Fruit fly (Drosophila melanogaster) whole organism, pupa: ENCODE measurements around the gene Or9a.

Experiments
- CG10348 ChIP-seq: fragments of 200-800 bp; sonication (Bioruptor generic); IDR thresholded peaks from 2 replicates; pipeline ENCODE4 v1.3.6; 2022; ENCODE audit warnings: missing biosample characterization, missing genetic modification characterization
- CG12605 ChIP-seq: fragments of 200-800 bp; sonication (Bioruptor generic); IDR thresholded peaks from 2 replicates; pipeline ENCODE4 v1.3.6; 2022; ENCODE audit warnings: missing biosample characterization, missing genetic modification characterization
- CG13204 ChIP-seq: fragments of 200-800 bp; sonication (Bioruptor generic); optimal IDR thresholded peaks from 2 replicates; lab custom pipeline; 2018; ENCODE audit warnings: missing biosample characterization, mild to moderate bottlenecking, missing genetic modification characterization, moderate library complexity
- CG14655 ChIP-seq: fragments of 200-800 bp; sonication (Bioruptor generic); optimal IDR thresholded peaks from 3 replicates; lab custom pipeline; 2017; ENCODE audit warnings: mild to moderate bottlenecking, missing biosample characterization, missing genetic modification reagents, missing genetic modification characterization
- CG15710 ChIP-seq: fragments of 200-800 bp; sonication (Bioruptor generic); optimal IDR thresholded peaks from 2 replicates; lab custom pipeline; 2018; ENCODE audit warnings: missing biosample characterization, mild to moderate bottlenecking, missing genetic modification characterization, moderate library complexity
- CG17806 ChIP-seq: fragments of 200-800 bp; sonication (Bioruptor generic); optimal IDR thresholded peaks from 2 replicates; lab custom pipeline; 2018; ENCODE audit warnings: missing biosample characterization, mild to moderate bottlenecking, missing genetic modification characterization, moderate library complexity
- CG32121 ChIP-seq: fragments of 200-800 bp; sonication (Bioruptor generic); IDR thresholded peaks from 2 replicates; pipeline ENCODE4 v1.3.6; 2022; ENCODE audit warnings: missing biosample characterization, missing genetic modification characterization
- CG34367 ChIP-seq: fragments of 200-800 bp; sonication (Bioruptor generic); optimal IDR thresholded peaks from 2 replicates; lab custom pipeline; 2018; ENCODE audit warnings: missing biosample characterization, mild to moderate bottlenecking, missing genetic modification characterization
- CG4496 ChIP-seq: fragments of 200-800 bp; sonication (Bioruptor generic); IDR thresholded peaks from 3 replicates; pipeline ENCODE4 v1.3.6; 2022; ENCODE audit warnings: missing biosample characterization, missing genetic modification characterization
- CG8159 ChIP-seq: fragments of 200-800 bp; sonication (Bioruptor generic); optimal IDR thresholded peaks from 3 replicates; lab custom pipeline; 2018; ENCODE audit warnings: missing biosample characterization, mild to moderate bottlenecking, missing genetic modification characterization, moderate library complexity
- CG8301 ChIP-seq: fragments of 200-800 bp; sonication (Bioruptor generic); optimal IDR thresholded peaks from 2 replicates; lab custom pipeline; 2018; ENCODE audit warnings: missing biosample characterization, mild to moderate bottlenecking, missing genetic modification characterization
- CG9948 ChIP-seq: fragments of 200-800 bp; sonication (Bioruptor generic); optimal IDR thresholded peaks from 2 replicates; lab custom pipeline; 2018; ENCODE audit warnings: missing biosample characterization, mild to moderate bottlenecking, missing genetic modification characterization, moderate library complexity
- D1 ChIP-seq: fragments of 200-800 bp; sonication (Bioruptor generic); optimal IDR thresholded peaks from 2 replicates; lab custom pipeline; 2018; ENCODE audit warnings: missing biosample characterization, mild to moderate bottlenecking, missing genetic modification characterization, moderate library complexity
- EcR ChIP-seq: fragments of 200-800 bp; sonication (Bioruptor generic); optimal IDR thresholded peaks from 3 replicates; lab custom pipeline; 2019; ENCODE audit warnings: missing biosample characterization, missing genetic modification characterization, mild to moderate bottlenecking, moderate library complexity, missing genetic modification reagents
- Ets98B ChIP-seq: fragments of 200-800 bp; sonication (Bioruptor generic); IDR thresholded peaks from 2 replicates; pipeline ENCODE4 v1.3.6; 2022; ENCODE audit warnings: missing biosample characterization, missing genetic modification characterization
- Pif1A ChIP-seq: fragments of 200-800 bp; sonication (Bioruptor generic); optimal IDR thresholded peaks from 3 replicates; lab custom pipeline; 2016; ENCODE audit warnings: missing biosample characterization, missing genetic modification characterization
- Pif1B ChIP-seq: fragments of 200-800 bp; sonication (Bioruptor generic); optimal IDR thresholded peaks from 3 replicates; lab custom pipeline; 2016; ENCODE audit warnings: missing biosample characterization, missing genetic modification characterization
- Snoo ChIP-seq: fragments of 200-800 bp; sonication (Bioruptor generic); optimal IDR thresholded peaks from 3 replicates; lab custom pipeline; 2017; ENCODE audit warnings: missing biosample characterization, mild to moderate bottlenecking, missing genetic modification characterization, inconsistent platforms
- fd96Ca ChIP-seq: fragments of 200-800 bp; sonication (Bioruptor generic); IDR thresholded peaks from 3 replicates; pipeline ENCODE4 v1.3.6; 2022; ENCODE audit warnings: missing biosample characterization, missing genetic modification characterization
- gl ChIP-seq: fragments of 200-800 bp; sonication (Bioruptor generic); optimal IDR thresholded peaks from 2 replicates; lab custom pipeline; 2018; ENCODE audit warnings: missing biosample characterization, mild to moderate bottlenecking, missing genetic modification characterization
- rn ChIP-seq: fragments of 200-800 bp; sonication (Bioruptor generic); IDR thresholded peaks from 2 replicates; pipeline ENCODE4 v1.3.6; 2022; ENCODE audit warnings: missing biosample characterization, missing genetic modification characterization

Or9a gene

DNA sequence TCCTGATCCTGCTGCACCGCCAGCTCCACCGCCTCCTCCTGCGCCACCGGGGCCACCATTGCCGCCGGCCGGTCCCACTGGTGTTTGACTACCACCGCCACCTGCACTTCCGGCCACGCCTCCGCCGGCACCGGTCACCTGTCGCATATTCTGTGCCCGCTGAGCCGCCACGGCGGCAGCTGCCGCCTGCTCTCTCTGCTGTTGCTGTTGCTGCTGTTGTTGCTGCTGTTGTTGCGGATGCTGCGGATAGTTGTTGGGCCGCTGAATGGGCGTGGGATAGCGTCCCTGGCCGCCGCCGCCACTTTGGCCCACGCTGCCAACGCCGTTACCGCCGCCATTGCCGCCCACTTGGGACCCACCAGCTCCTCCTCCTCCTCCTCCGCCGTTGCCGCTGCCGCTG, 5.1 kb upstream of the Or9a start:
- TF ChIP-seq Snoo (tag; lab: Kevin White, UChicago), result no peak
- TF ChIP-seq CG34367 (tag; lab: Kevin White, UChicago), result no peak
- no peak for TF ChIP-seq Pif1A (GFP tag; lab: Kevin White, UChicago)
- no peak for TF ChIP-seq CG13204
- no peak for TF ChIP-seq EcR (GFP tag; lab: Kevin White, UChicago)
- no peak for TF ChIP-seq gl
- TF ChIP-seq CG12605, result no peak
- no peak for TF ChIP-seq CG8159 (tag; lab: Kevin White, UChicago)
- TF ChIP-seq CG10348 (GFP tag; lab: Robert Waterston, UW), result no peak
- TF ChIP-seq CG17806 (tag; lab: Kevin White, UChicago), result no peak
- TF ChIP-seq, all 21 proteins: peak for 0

- TF ChIP-seq Ets98B (GFP tag; lab: Robert Waterston, UW) (no peak), CG8301 (tag; lab: Kevin White, UChicago) (no peak), CG17806 (tag; lab: Kevin White, UChicago) (no peak), EcR (GFP tag; lab: Kevin White, UChicago) (no peak), CG10348 (GFP tag; lab: Robert Waterston, UW) (no peak), CG15710 (no peak), Snoo (tag; lab: Kevin White, UChicago) (no peak), CG13204 (no peak), fd96Ca (GFP tag; lab: Robert Waterston, UW) (peak; percentile 40; the same call in 1 of the 3 replicates), CG34367 (tag; lab: Kevin White, UChicago) (no peak), CG14655 (GFP tag; lab: Kevin White, UChicago) (no peak), CG4496 (0 out of 3 replicates have a peak, but pooled peaks have one; percentile 22), CG8159 (tag; lab: Kevin White, UChicago) (no peak)
Measured at dm6 chrX:10463056-10463710, 3.7 kb upstream of the Or9a start.

dm6 chrX:10461938-10462337, 2.5 kb upstream of the Or9a start:
- TF ChIP-seq CG12605 (no peak), CG34367 (tag; lab: Kevin White, UChicago) (peak; percentile 2)

DNA sequence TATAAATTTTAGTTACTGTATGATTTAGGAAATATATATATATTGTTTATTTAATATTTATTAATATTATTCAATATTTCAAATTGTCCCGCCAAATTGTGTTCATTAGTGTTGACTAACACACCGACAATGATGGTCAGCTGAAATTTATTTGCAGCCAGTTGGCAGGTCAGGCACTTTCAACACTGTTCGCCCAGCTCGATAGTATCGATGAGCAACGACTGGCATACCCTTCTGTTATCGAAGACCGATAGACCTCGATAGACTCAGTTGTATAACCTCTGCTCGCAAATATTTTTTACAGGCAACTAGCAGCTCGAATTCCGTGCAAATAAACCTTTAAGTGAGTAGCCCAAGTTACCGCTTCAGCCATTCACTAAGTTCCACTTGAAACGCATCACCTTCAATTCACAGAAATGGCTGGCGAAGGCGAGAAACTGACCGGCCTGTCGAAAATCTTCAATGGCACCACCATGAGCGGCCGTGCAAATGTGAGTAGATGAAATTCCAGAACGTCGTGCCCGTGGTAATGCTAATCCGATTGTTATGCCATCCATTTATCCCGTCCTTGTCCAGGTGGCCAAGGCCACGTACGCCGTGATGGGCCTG, 1.1 kb upstream of the Or9a start, which contains the start of gene Neb-cGP:
Gene Neb-cGP (plus strand): TSS at position 231 of the 609 bp plus-strand sequence.
- no peak for TF ChIP-seq CG12605
- no peak for TF ChIP-seq rn
- TF ChIP-seq D1, result no peak
- no peak for TF ChIP-seq CG10348 (GFP tag; lab: Robert Waterston, UW)
- no peak; the same call in 1 of the 2 replicates for TF ChIP-seq Ets98B (GFP tag; lab: Robert Waterston, UW)
- no peak for TF ChIP-seq CG34367 (tag; lab: Kevin White, UChicago)
- TF ChIP-seq CG14655 (GFP tag; lab: Kevin White, UChicago), result no peak
- peak; percentile 22 for TF ChIP-seq Pif1B (GFP tag; lab: Kevin White, UChicago)
- peak; percentile 19 for TF ChIP-seq Snoo (tag; lab: Kevin White, UChicago)
- TF ChIP-seq CG4496, result peak; percentile 59; the same call in 2 of the 3 replicates
- TF ChIP-seq CG9948 (tag; lab: Kevin White, UChicago), result no peak
- no peak for TF ChIP-seq CG17806 (tag; lab: Kevin White, UChicago)
- TF ChIP-seq CG15710, result peak; percentile 33
- no peak for TF ChIP-seq CG8301 (tag; lab: Kevin White, UChicago)
- no peak for TF ChIP-seq CG13204
- TF ChIP-seq CG32121 (GFP tag; lab: Robert Waterston, UW), result no peak
- no peak for TF ChIP-seq EcR (GFP tag; lab: Kevin White, UChicago)
- TF ChIP-seq Pif1A (GFP tag; lab: Kevin White, UChicago), result no peak
- no peak for TF ChIP-seq gl
- TF ChIP-seq CG8159 (tag; lab: Kevin White, UChicago), result no peak
- TF ChIP-seq fd96Ca (GFP tag; lab: Robert Waterston, UW), result no peak
- TF ChIP-seq, all 21 proteins: peak for 4

dm6 chrX:10454795-10455194, 4.7 kb downstream of the Or9a start, which contains the start of gene CG32683:
CG32683 (minus strand) TSS chrX:10454895.
- TF ChIP-seq CG15710, result no peak
- no peak for TF ChIP-seq D1
- no peak for TF ChIP-seq rn
- TF ChIP-seq Pif1A (GFP tag; lab: Kevin White, UChicago), result no peak
- TF ChIP-seq CG8159 (tag; lab: Kevin White, UChicago), result no peak
- TF ChIP-seq CG8301 (tag; lab: Kevin White, UChicago), result no peak
- no peak for TF ChIP-seq CG10348 (GFP tag; lab: Robert Waterston, UW)
- TF ChIP-seq CG9948 (tag; lab: Kevin White, UChicago), result no peak
- no peak for TF ChIP-seq Pif1B (GFP tag; lab: Kevin White, UChicago)
- no peak for TF ChIP-seq CG4496
- no peak for TF ChIP-seq fd96Ca (GFP tag; lab: Robert Waterston, UW)
- TF ChIP-seq CG32121 (GFP tag; lab: Robert Waterston, UW), result no peak
- TF ChIP-seq CG14655 (GFP tag; lab: Kevin White, UChicago), result no peak
- no peak for TF ChIP-seq Ets98B (GFP tag; lab: Robert Waterston, UW)

dm6 chrX:10432712-10433111, 26.8 kb downstream of the Or9a start, which contains the start of gene CG12640:
CG12640 (minus strand) TSS chrX:10432812.
- TF ChIP-seq CG9948 (tag; lab: Kevin White, UChicago), result no peak
- no peak for TF ChIP-seq Ets98B (GFP tag; lab: Robert Waterston, UW)
- TF ChIP-seq gl, result no peak
- no peak for TF ChIP-seq Pif1A (GFP tag; lab: Kevin White, UChicago)
- TF ChIP-seq CG8159 (tag; lab: Kevin White, UChicago), result no peak
- no peak for TF ChIP-seq Pif1B (GFP tag; lab: Kevin White, UChicago)
- no peak for TF ChIP-seq CG13204
- TF ChIP-seq D1, result no peak
- no peak for TF ChIP-seq CG8301 (tag; lab: Kevin White, UChicago)
- TF ChIP-seq, all 21 proteins: peak for 0
